Fruit fly (Drosophila melanogaster) whole organism, wandering third instar larva: Measurements from ENCODE around the gene dre4.

Experiments
- Abd-B ChIP-seq: fragments of >200 bp; optimal IDR thresholded peaks from 2 replicates; lab custom pipeline; 2017; ENCODE audit warnings: missing biosample characterization, missing genetic modification characterization
- CG9705 ChIP-seq: fragments of 200-800 bp; sonication (Bioruptor generic); optimal IDR thresholded peaks from 2 replicates; lab custom pipeline; 2018; ENCODE audit warnings: missing biosample characterization, mild to moderate bottlenecking, missing genetic modification characterization
- Dfd ChIP-seq: fragments of >200 bp; optimal IDR thresholded peaks from 2 replicates; lab custom pipeline; 2017; ENCODE audit warnings: missing biosample characterization, missing genetic modification characterization
- Dif ChIP-seq: fragments of 200-275, 200-300 bp; sonication (Bioruptor generic); optimal IDR thresholded peaks from 2 replicates; lab custom pipeline; 2018; ENCODE audit warnings: missing biosample characterization, missing genetic modification characterization; ENCODE audit not compliant: partially characterized antibody
- GATAd ChIP-seq: sonication (Bioruptor generic); optimal IDR thresholded peaks from 2 replicates; lab custom pipeline; 2016; ENCODE audit warnings: missing biosample characterization, missing genetic modification characterization
- HLH106 ChIP-seq: fragments of 200-800 bp; optimal IDR thresholded peaks from 3 replicates; lab custom pipeline; 2019; ENCODE audit warnings: missing biosample characterization, mild to moderate bottlenecking, missing genetic modification characterization, moderate library complexity
- Hnf4 ChIP-seq: fragments of 200-800 bp; sonication (Bioruptor generic); optimal IDR thresholded peaks from 2 replicates; lab custom pipeline; 2016; ENCODE audit warnings: missing biosample characterization, mild to moderate bottlenecking, missing genetic modification characterization
- Hr78 ChIP-seq: fragments of >200 bp; optimal IDR thresholded peaks from 2 replicates; lab custom pipeline; 2017; ENCODE audit warnings: missing biosample characterization, missing genetic modification characterization
- Hr83 ChIP-seq: fragments of 200-300 bp; sonication (Bioruptor generic); optimal IDR thresholded peaks from 2 replicates; lab custom pipeline; 2016; ENCODE audit warnings: missing biosample characterization, mild to moderate bottlenecking, missing genetic modification characterization, moderate library complexity; ENCODE audit not compliant: poor library complexity, severe bottlenecking
- Jra ChIP-seq: sonication (Bioruptor generic); optimal IDR thresholded peaks from 2 replicates; lab custom pipeline; 2016; ENCODE audit warnings: missing biosample characterization, missing genetic modification characterization
- Mio ChIP-seq: sonication (Bioruptor generic); optimal IDR thresholded peaks from 2 replicates; lab custom pipeline; 2016; ENCODE audit warnings: missing biosample characterization, missing genetic modification characterization
- Myc ChIP-seq: fragments of >200 bp; optimal IDR thresholded peaks from 2 replicates; lab custom pipeline; 2017
- N ChIP-seq: fragments of >200 bp; optimal IDR thresholded peaks from 2 replicates; lab custom pipeline; 2018; ENCODE audit warnings: missing biosample characterization, missing external identifiers, missing genetic modification characterization
- OdsH ChIP-seq: fragments of 200-800 bp; sonication (Bioruptor generic); optimal IDR thresholded peaks from 2 replicates; lab custom pipeline; 2016; ENCODE audit warnings: missing biosample characterization, mild to moderate bottlenecking, missing genetic modification characterization
- Rel ChIP-seq, 2 experiments: fragments of 200-800 bp; sonication (Bioruptor generic) in 1 of 2; optimal IDR thresholded peaks; 2 replicates in 1 of 2; 3 replicates in 1 of 2; lab custom pipeline; 2016 to 2019; ENCODE audit warnings: mild to moderate bottlenecking in 2 of 2, missing biosample characterization in 2 of 2, missing genetic modification characterization in 2 of 2, moderate library complexity in 1 of 2
- Sp1 ChIP-seq: fragments of 200-800 bp; sonication (Bioruptor generic); optimal IDR thresholded peaks from 3 replicates; lab custom pipeline; 2019; ENCODE audit warnings: missing biosample characterization, mild to moderate bottlenecking, missing genetic modification characterization, moderate library complexity
- br ChIP-seq: fragments of 200-800 bp; sonication (Bioruptor generic); optimal IDR thresholded peaks from 2 replicates; lab custom pipeline; 2016; ENCODE audit warnings: missing biosample characterization, missing genetic modification characterization
- dl ChIP-seq, 2 experiments: fragments of 175-275, 200-275 bp in 1 of 2; fragments of 200-275 bp in 1 of 2; sonication (Bioruptor generic); optimal IDR thresholded peaks; lab custom pipeline; 2018; ENCODE audit warnings: mild to moderate bottlenecking in 2 of 2, missing biosample characterization in 2 of 2, missing genetic modification characterization in 2 of 2, moderate library complexity in 2 of 2; ENCODE audit not compliant: partially characterized antibody in 2 of 2, insufficient read depth in 1 of 2
- ey ChIP-seq: fragments of 200-800 bp; sonication (Bioruptor generic); optimal IDR thresholded peaks from 2 replicates; lab custom pipeline; 2016; ENCODE audit warnings: missing biosample characterization, missing genetic modification characterization
- foxo ChIP-seq, 2 experiments: fragments of 200-800 bp; sonication (Bioruptor generic); optimal IDR thresholded peaks; 2 replicates in 1 of 2; 3 replicates in 1 of 2; lab custom pipeline; 2016 to 2017; ENCODE audit warnings: missing biosample characterization in 2 of 2, missing genetic modification characterization in 2 of 2
- fru ChIP-seq: fragments of 200-800 bp; sonication (Bioruptor generic); optimal IDR thresholded peaks from 3 replicates; lab custom pipeline; 2016; ENCODE audit warnings: missing biosample characterization, mild to moderate bottlenecking, missing genetic modification characterization
- h ChIP-seq: fragments of 200-800 bp; sonication (Bioruptor generic); optimal IDR thresholded peaks from 3 replicates; lab custom pipeline; 2016; ENCODE audit warnings: missing biosample characterization, mild to moderate bottlenecking, missing genetic modification characterization
- jim ChIP-seq: fragments of 175-275, 200-325 bp; sonication (Bioruptor generic); optimal IDR thresholded peaks from 2 replicates; lab custom pipeline; 2016; ENCODE audit warnings: missing biosample characterization, mild to moderate bottlenecking, missing genetic modification characterization
- lola ChIP-seq: fragments of >200 bp; optimal IDR thresholded peaks from 2 replicates; lab custom pipeline; 2017; ENCODE audit warnings: missing biosample characterization, missing genetic modification characterization
- pan ChIP-seq: fragments of >200 bp; optimal IDR thresholded peaks from 2 replicates; lab custom pipeline; 2017
- psq ChIP-seq: fragments of 200-800 bp; sonication (Bioruptor generic); optimal IDR thresholded peaks from 3 replicates; lab custom pipeline; 2017; ENCODE audit warnings: missing biosample characterization, mild to moderate bottlenecking, missing genetic modification characterization, moderate library complexity
- rgr ChIP-seq: fragments of 200-800 bp; sonication (Bioruptor generic); optimal IDR thresholded peaks from 3 replicates; lab custom pipeline; 2016; ENCODE audit warnings: missing biosample characterization, mild to moderate bottlenecking, missing genetic modification characterization
- sage ChIP-seq: fragments of 200-800 bp; sonication (Bioruptor generic); optimal IDR thresholded peaks from 2 replicates; lab custom pipeline; 2016; ENCODE audit warnings: missing biosample characterization, mild to moderate bottlenecking, missing genetic modification characterization
- sv ChIP-seq: fragments of 200-800 bp; sonication (Bioruptor generic); optimal IDR thresholded peaks from 3 replicates; lab custom pipeline; 2016; ENCODE audit warnings: missing biosample characterization, missing genetic modification characterization
- tai ChIP-seq: sonication (Bioruptor generic); optimal IDR thresholded peaks from 2 replicates; lab custom pipeline; 2016; ENCODE audit warnings: missing biosample characterization, missing genetic modification characterization
- usp ChIP-seq: fragments of >200 bp; optimal IDR thresholded peaks from 2 replicates; lab custom pipeline; 2017; ENCODE audit warnings: missing biosample characterization, missing genetic modification characterization
- woc ChIP-seq: sonication (Bioruptor generic); optimal IDR thresholded peaks from 2 replicates; lab custom pipeline; 2016; ENCODE audit warnings: missing biosample characterization, mild to moderate bottlenecking, missing genetic modification characterization

dre4 gene

dm6 chr3L:1885436-1885835 lies 9.3 kb upstream of the dre4 start, which contains the start of gene Tmhs:
Gene Tmhs (plus strand): TSS chr3L:1885657.
- peak; percentile 73 for TF ChIP-seq Dif (GFP tag; lab: Kevin White, UChicago)
- TF ChIP-seq br (GFP tag; lab: Kevin White, UChicago) = no peak
- TF ChIP-seq dl (GFP tag; optimal IDR thresholded peaks at IDR 0.05; lab: Kevin White, UChicago; ENCODE audit: insufficient read depth in 1 of 2, partially characterized antibody in 2 of 2) = peak; percentile 50 to 83
- TF ChIP-seq Hr83 (GFP tag; lab: Kevin White, UChicago) = peak; percentile 29

- TF ChIP-seq br (GFP tag; lab: Kevin White, UChicago) (no peak), Rel (GFP tag; optimal IDR thresholded peaks at IDR 0.05; lab: Kevin White, UChicago) (no peak), Rel (tag; optimal IDR thresholded peaks at IDR 0.05; lab: Kevin White, UChicago) (peak; percentile 97), sage (GFP tag; lab: Kevin White, UChicago) (peak; percentile 14), Dif (GFP tag; lab: Kevin White, UChicago) (no peak), Myc (lab: Kevin White, UChicago) (peak; percentile 69)
Measured at dm6 chr3L:1884652-1885051, 8.5 kb upstream of the dre4 start, which contains the start of gene Aprt. Gene Aprt (minus strand): TSS chr3L:1885019.

- peak; percentile 5 for TF ChIP-seq Myc (lab: Kevin White, UChicago)
- no peak for TF ChIP-seq Jra
- TF ChIP-seq lola (GFP tag; lab: Kevin White, UChicago) = no peak
- no peak for TF ChIP-seq Rel (GFP tag; optimal IDR thresholded peaks at IDR 0.05; lab: Kevin White, UChicago)
- no peak for TF ChIP-seq Rel (tag; optimal IDR thresholded peaks at IDR 0.05; lab: Kevin White, UChicago)
- no peak for TF ChIP-seq rgr (GFP tag; lab: Kevin White, UChicago)
- TF ChIP-seq, all 38 proteins: peak for 1
Measured at dm6 chr3L:1882868-1883554, 6.9 kb upstream of the dre4 start, which contains the start of gene CG13937. Gene CG13937 (minus strand): TSS chr3L:1883041.

dm6 chr3L:1881919-1882318 lies 5.8 kb upstream of the dre4 start:
- TF ChIP-seq lola (GFP tag; lab: Kevin White, UChicago) = no peak
- TF ChIP-seq sv (GFP tag; lab: Kevin White, UChicago) = no peak
- TF ChIP-seq br (GFP tag; lab: Kevin White, UChicago) = no peak
- TF ChIP-seq rgr (GFP tag; lab: Kevin White, UChicago) = peak; percentile 48
- peak in 1 of 2 experiments; percentile 30 for TF ChIP-seq foxo (GFP tag; optimal IDR thresholded peaks at IDR 0.05; lab: Kevin White, UChicago)
- no peak for TF ChIP-seq N (GFP tag; lab: Kevin White, UChicago)
- TF ChIP-seq OdsH (GFP tag; lab: Kevin White, UChicago) = peak; percentile 29
- TF ChIP-seq h (GFP tag; lab: Kevin White, UChicago) = peak; percentile 39
- peak; percentile 11 for TF ChIP-seq fru

- TF ChIP-seq h (GFP tag; lab: Kevin White, UChicago) (peak; percentile 29), lola (GFP tag; lab: Kevin White, UChicago) (no peak)
Measured at dm6 chr3L:1880692-1881091, 4.6 kb upstream of the dre4 start.

dm6 chr3L:1869719-1870118 lies 6.4 kb downstream of the dre4 start, which contains the start of gene CG13924:
Gene CG13924 (plus strand): TSS chr3L:1870019.
- TF ChIP-seq pan (lab: Kevin White, UChicago) = no peak
- TF ChIP-seq ey (GFP tag; lab: Kevin White, UChicago) = no peak
- no peak for TF ChIP-seq psq (GFP tag; lab: Kevin White, UChicago)
- no peak for TF ChIP-seq Abd-B (GFP tag; lab: Kevin White, UChicago)
- no peak for TF ChIP-seq Hnf4 (GFP tag; lab: Kevin White, UChicago)
- no peak for TF ChIP-seq Rel (GFP tag; optimal IDR thresholded peaks at IDR 0.05; lab: Kevin White, UChicago)
- TF ChIP-seq Rel (tag; optimal IDR thresholded peaks at IDR 0.05; lab: Kevin White, UChicago) = no peak
- TF ChIP-seq rgr (GFP tag; lab: Kevin White, UChicago) = no peak

- no peak for TF ChIP-seq usp (GFP tag; lab: Kevin White, UChicago)
- no peak for TF ChIP-seq Myc (lab: Kevin White, UChicago)
- TF ChIP-seq psq (GFP tag; lab: Kevin White, UChicago) = no peak
- no peak for TF ChIP-seq lola (GFP tag; lab: Kevin White, UChicago)
- TF ChIP-seq tai (GFP tag; lab: Kevin White, UChicago) = no peak
- TF ChIP-seq h (GFP tag; lab: Kevin White, UChicago) = peak; percentile 42
- TF ChIP-seq sv (GFP tag; lab: Kevin White, UChicago) = no peak
- TF ChIP-seq Mio (GFP tag; lab: Kevin White, UChicago) = no peak
- peak; percentile 43 for TF ChIP-seq HLH106 (tag; lab: Kevin White, UChicago)
- TF ChIP-seq ey (GFP tag; lab: Kevin White, UChicago) = peak; percentile 4
- TF ChIP-seq fru = no peak
- no peak for TF ChIP-seq jim
- TF ChIP-seq Jra = no peak
- no peak for TF ChIP-seq Rel (GFP tag; optimal IDR thresholded peaks at IDR 0.05; lab: Kevin White, UChicago)
- no peak for TF ChIP-seq Rel (tag; optimal IDR thresholded peaks at IDR 0.05; lab: Kevin White, UChicago)
- TF ChIP-seq br (GFP tag; lab: Kevin White, UChicago) = peak; percentile 6
- no peak for TF ChIP-seq GATAd (GFP tag; lab: Kevin White, UChicago)
- TF ChIP-seq OdsH (GFP tag; lab: Kevin White, UChicago) = peak; percentile 13
- TF ChIP-seq Dif (GFP tag; lab: Kevin White, UChicago) = no peak
- no peak for TF ChIP-seq Sp1 (GFP tag; lab: Kevin White, UChicago)
- no peak for TF ChIP-seq Hr78 (GFP tag; lab: Kevin White, UChicago)
- no peak for TF ChIP-seq CG9705
- no peak for TF ChIP-seq Dfd (GFP tag; lab: Kevin White, UChicago)
- no peak for TF ChIP-seq sage (GFP tag; lab: Kevin White, UChicago)
- TF ChIP-seq woc (GFP tag; lab: Kevin White, UChicago) = no peak
Measured at dm6 chr3L:1868841-1869240, 7.3 kb downstream of the dre4 start.
